Fruit fly (Drosophila melanogaster) whole organism, pupa: ENCODE measurements around the gene CG14641.

Experiments used
- CG10348 ChIP-seq: fragments of 200-800 bp; sonication (Bioruptor generic); IDR thresholded peaks from 2 replicates; pipeline ENCODE4 v1.3.6; 2022; ENCODE audit warnings: missing biosample characterization, missing genetic modification characterization
- CG12605 ChIP-seq: fragments of 200-800 bp; sonication (Bioruptor generic); IDR thresholded peaks from 2 replicates; pipeline ENCODE4 v1.3.6; 2022; ENCODE audit warnings: missing biosample characterization, missing genetic modification characterization
- CG13204 ChIP-seq: fragments of 200-800 bp; sonication (Bioruptor generic); optimal IDR thresholded peaks from 2 replicates; lab custom pipeline; 2018; ENCODE audit warnings: missing biosample characterization, mild to moderate bottlenecking, missing genetic modification characterization, moderate library complexity
- CG14655 ChIP-seq: fragments of 200-800 bp; sonication (Bioruptor generic); optimal IDR thresholded peaks from 3 replicates; lab custom pipeline; 2017; ENCODE audit warnings: mild to moderate bottlenecking, missing biosample characterization, missing genetic modification reagents, missing genetic modification characterization
- CG15710 ChIP-seq: fragments of 200-800 bp; sonication (Bioruptor generic); optimal IDR thresholded peaks from 2 replicates; lab custom pipeline; 2018; ENCODE audit warnings: missing biosample characterization, mild to moderate bottlenecking, missing genetic modification characterization, moderate library complexity
- CG17806 ChIP-seq: fragments of 200-800 bp; sonication (Bioruptor generic); optimal IDR thresholded peaks from 2 replicates; lab custom pipeline; 2018; ENCODE audit warnings: missing biosample characterization, mild to moderate bottlenecking, missing genetic modification characterization, moderate library complexity
- CG32121 ChIP-seq: fragments of 200-800 bp; sonication (Bioruptor generic); IDR thresholded peaks from 2 replicates; pipeline ENCODE4 v1.3.6; 2022; ENCODE audit warnings: missing biosample characterization, missing genetic modification characterization
- CG34367 ChIP-seq: fragments of 200-800 bp; sonication (Bioruptor generic); optimal IDR thresholded peaks from 2 replicates; lab custom pipeline; 2018; ENCODE audit warnings: missing biosample characterization, mild to moderate bottlenecking, missing genetic modification characterization
- CG4496 ChIP-seq: fragments of 200-800 bp; sonication (Bioruptor generic); IDR thresholded peaks from 3 replicates; pipeline ENCODE4 v1.3.6; 2022; ENCODE audit warnings: missing biosample characterization, missing genetic modification characterization
- CG8159 ChIP-seq: fragments of 200-800 bp; sonication (Bioruptor generic); optimal IDR thresholded peaks from 3 replicates; lab custom pipeline; 2018; ENCODE audit warnings: missing biosample characterization, mild to moderate bottlenecking, missing genetic modification characterization, moderate library complexity
- CG8301 ChIP-seq: fragments of 200-800 bp; sonication (Bioruptor generic); optimal IDR thresholded peaks from 2 replicates; lab custom pipeline; 2018; ENCODE audit warnings: missing biosample characterization, mild to moderate bottlenecking, missing genetic modification characterization
- CG9948 ChIP-seq: fragments of 200-800 bp; sonication (Bioruptor generic); optimal IDR thresholded peaks from 2 replicates; lab custom pipeline; 2018; ENCODE audit warnings: missing biosample characterization, mild to moderate bottlenecking, missing genetic modification characterization, moderate library complexity
- D1 ChIP-seq: fragments of 200-800 bp; sonication (Bioruptor generic); optimal IDR thresholded peaks from 2 replicates; lab custom pipeline; 2018; ENCODE audit warnings: missing biosample characterization, mild to moderate bottlenecking, missing genetic modification characterization, moderate library complexity
- EcR ChIP-seq: fragments of 200-800 bp; sonication (Bioruptor generic); optimal IDR thresholded peaks from 3 replicates; lab custom pipeline; 2019; ENCODE audit warnings: missing biosample characterization, missing genetic modification characterization, mild to moderate bottlenecking, moderate library complexity, missing genetic modification reagents
- Ets98B ChIP-seq: fragments of 200-800 bp; sonication (Bioruptor generic); IDR thresholded peaks from 2 replicates; pipeline ENCODE4 v1.3.6; 2022; ENCODE audit warnings: missing biosample characterization, missing genetic modification characterization
- Pif1A ChIP-seq: fragments of 200-800 bp; sonication (Bioruptor generic); optimal IDR thresholded peaks from 3 replicates; lab custom pipeline; 2016; ENCODE audit warnings: missing biosample characterization, missing genetic modification characterization
- Pif1B ChIP-seq: fragments of 200-800 bp; sonication (Bioruptor generic); optimal IDR thresholded peaks from 3 replicates; lab custom pipeline; 2016; ENCODE audit warnings: missing biosample characterization, missing genetic modification characterization
- Snoo ChIP-seq: fragments of 200-800 bp; sonication (Bioruptor generic); optimal IDR thresholded peaks from 3 replicates; lab custom pipeline; 2017; ENCODE audit warnings: missing biosample characterization, mild to moderate bottlenecking, missing genetic modification characterization, inconsistent platforms
- fd96Ca ChIP-seq: fragments of 200-800 bp; sonication (Bioruptor generic); IDR thresholded peaks from 3 replicates; pipeline ENCODE4 v1.3.6; 2022; ENCODE audit warnings: missing biosample characterization, missing genetic modification characterization
- gl ChIP-seq: fragments of 200-800 bp; sonication (Bioruptor generic); optimal IDR thresholded peaks from 2 replicates; lab custom pipeline; 2018; ENCODE audit warnings: missing biosample characterization, mild to moderate bottlenecking, missing genetic modification characterization
- rn ChIP-seq: fragments of 200-800 bp; sonication (Bioruptor generic); IDR thresholded peaks from 2 replicates; pipeline ENCODE4 v1.3.6; 2022; ENCODE audit warnings: missing biosample characterization, missing genetic modification characterization

The CG14641 gene

DNA sequence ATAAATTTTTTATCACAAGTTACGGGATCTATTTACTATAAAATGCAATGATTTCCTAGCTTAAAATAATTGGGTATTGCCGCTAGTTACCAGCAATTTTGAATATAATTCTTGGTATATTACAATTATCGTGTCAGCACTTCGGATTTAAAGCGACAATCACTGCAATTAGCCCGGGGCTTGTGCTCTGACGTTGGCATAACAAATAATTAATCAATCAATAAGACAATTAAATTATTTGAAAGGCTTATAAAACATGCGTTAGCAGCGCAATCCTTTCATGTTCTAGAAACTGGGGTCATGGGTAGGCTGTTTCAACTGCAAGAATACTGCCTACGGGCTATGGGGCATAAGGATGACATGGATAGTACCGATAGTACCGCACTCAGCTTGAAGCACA is 24.5 kb upstream of the CG14641 start, which contains the start of gene Or82a:
TSS of gene Or82a (plus strand) at position 301 of the 400 bp plus-strand sequence.
- TF ChIP-seq rn (GFP tag; lab: Robert Waterston, UW) (no peak), CG15710 (tag; lab: Kevin White, UChicago) (no peak), CG4496 (no peak), Snoo (no peak), gl (tag; lab: Kevin White, UChicago) (no peak), D1 (tag; lab: Kevin White, UChicago) (no peak), CG32121 (GFP tag; lab: Robert Waterston, UW) (no peak), CG13204 (GFP tag; lab: Kevin White, UChicago) (no peak), Pif1B (GFP tag; lab: Kevin White, UChicago) (no peak), fd96Ca (GFP tag; lab: Robert Waterston, UW) (no peak), CG8159 (tag; lab: Kevin White, UChicago) (no peak), CG8301 (tag; lab: Kevin White, UChicago) (no peak), CG17806 (tag; lab: Kevin White, UChicago) (no peak), Pif1A (GFP tag; lab: Kevin White, UChicago) (no peak), EcR (GFP tag; lab: Kevin White, UChicago) (no peak), CG34367 (tag; lab: Kevin White, UChicago) (no peak), CG12605 (GFP tag; lab: Robert Waterston, UW) (no peak), CG9948 (tag; lab: Kevin White, UChicago) (no peak)

DNA sequence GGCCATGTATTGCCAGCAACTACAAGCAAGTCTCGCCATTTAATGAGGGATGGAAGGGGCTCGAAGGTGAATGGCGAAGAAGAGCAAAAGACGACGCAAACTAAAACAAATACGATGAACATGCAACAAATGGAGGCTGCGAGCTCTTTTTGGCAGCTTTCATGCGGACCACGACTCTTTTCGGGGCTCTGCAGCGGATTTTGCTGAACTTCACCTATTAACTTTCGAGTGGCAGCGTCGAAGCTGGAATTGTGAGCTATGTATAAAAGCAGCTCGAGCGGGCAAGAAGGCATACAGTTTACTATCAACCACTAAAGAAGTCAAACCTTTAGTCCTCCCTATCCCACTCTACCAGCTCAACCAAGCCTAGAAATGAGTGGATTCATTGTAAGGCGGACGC is 22.3 kb upstream of the CG14641 start, which contains the start of gene TwdlV:
TSS of gene TwdlV (plus strand) at position 301 of the 400 bp plus-strand sequence.
- TF ChIP-seq CG15710 (tag; lab: Kevin White, UChicago): no peak
- no peak for TF ChIP-seq D1 (tag; lab: Kevin White, UChicago)
- no peak for TF ChIP-seq CG9948 (tag; lab: Kevin White, UChicago)
- no peak for TF ChIP-seq CG12605 (GFP tag; lab: Robert Waterston, UW)
- TF ChIP-seq CG4496: no peak
- no peak for TF ChIP-seq Snoo
- no peak for TF ChIP-seq CG13204 (GFP tag; lab: Kevin White, UChicago)
- TF ChIP-seq CG17806 (tag; lab: Kevin White, UChicago): no peak
- no peak for TF ChIP-seq Pif1B (GFP tag; lab: Kevin White, UChicago)
- no peak for TF ChIP-seq CG34367 (tag; lab: Kevin White, UChicago)
- no peak for TF ChIP-seq CG32121 (GFP tag; lab: Robert Waterston, UW)
- no peak for TF ChIP-seq Ets98B (GFP tag; lab: Robert Waterston, UW)
- no peak for TF ChIP-seq EcR (GFP tag; lab: Kevin White, UChicago)
- TF ChIP-seq CG8301 (tag; lab: Kevin White, UChicago): no peak
- no peak for TF ChIP-seq CG8159 (tag; lab: Kevin White, UChicago)
- no peak for TF ChIP-seq rn (GFP tag; lab: Robert Waterston, UW)
- no peak for TF ChIP-seq CG10348
- no peak for TF ChIP-seq CG14655 (GFP tag; lab: Kevin White, UChicago)

DNA sequence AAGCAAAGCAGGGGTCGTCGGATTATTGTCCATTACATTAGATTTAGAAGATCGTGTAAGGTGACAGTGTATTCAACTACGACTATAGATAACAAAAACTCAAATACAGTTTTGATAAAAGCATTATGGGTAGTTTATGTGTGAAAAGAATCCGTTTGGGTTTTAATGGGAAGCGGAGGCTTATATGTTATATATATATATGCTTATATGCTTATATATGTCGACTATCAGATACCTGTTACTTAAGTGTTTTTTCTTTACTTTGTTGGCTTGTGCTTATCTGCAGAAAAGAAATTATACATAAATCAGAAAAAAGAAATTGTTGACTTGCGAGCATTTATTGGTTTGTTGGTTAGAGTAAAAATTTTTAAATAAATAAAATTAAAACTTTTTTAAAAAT is 20.8 kb upstream of the CG14641 start, which contains the start of gene CG14644:
TSS of gene CG14644 (minus strand) at position 101 of the 400 bp plus-strand sequence.
- TF ChIP-seq EcR (GFP tag; lab: Kevin White, UChicago): no peak
- no peak for TF ChIP-seq D1 (tag; lab: Kevin White, UChicago)
- no peak for TF ChIP-seq Pif1B (GFP tag; lab: Kevin White, UChicago)
- no peak for TF ChIP-seq Snoo
- TF ChIP-seq CG8159 (tag; lab: Kevin White, UChicago): no peak
- TF ChIP-seq CG13204 (GFP tag; lab: Kevin White, UChicago): no peak
- TF ChIP-seq CG8301 (tag; lab: Kevin White, UChicago): no peak
- no peak for TF ChIP-seq CG17806 (tag; lab: Kevin White, UChicago)
- TF ChIP-seq CG12605 (GFP tag; lab: Robert Waterston, UW): no peak
- no peak for TF ChIP-seq gl (tag; lab: Kevin White, UChicago)
- TF ChIP-seq CG14655 (GFP tag; lab: Kevin White, UChicago): no peak
- no peak for TF ChIP-seq CG10348
- TF ChIP-seq fd96Ca (GFP tag; lab: Robert Waterston, UW): no peak
- no peak for TF ChIP-seq CG4496
- TF ChIP-seq Pif1A (GFP tag; lab: Kevin White, UChicago): no peak
- TF ChIP-seq, all 21 proteins: peak for 0

DNA sequence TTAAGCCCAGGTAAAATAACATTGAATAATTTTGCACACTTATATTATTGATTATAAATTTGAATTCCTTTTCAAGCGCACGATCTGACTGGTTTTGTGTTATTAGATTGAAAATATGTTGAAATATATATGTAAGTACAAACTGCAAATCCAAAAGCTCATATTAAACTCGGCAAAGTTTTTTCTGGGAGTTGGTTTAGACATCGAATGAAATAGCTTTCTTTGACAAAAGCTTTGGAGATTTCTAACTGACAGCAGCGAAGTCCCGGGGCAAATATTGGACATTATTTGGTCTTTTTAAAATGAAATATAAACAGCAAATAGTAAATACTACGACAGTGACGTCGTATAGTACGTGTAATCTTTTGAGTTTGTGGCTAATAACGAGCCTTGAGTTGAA is 19.1 kb upstream of the CG14641 start, which contains the start of gene TwdlG:
TSS of gene TwdlG (minus strand) at position 101 of the 400 bp plus-strand sequence.
- no peak for TF ChIP-seq Snoo
- no peak for TF ChIP-seq D1 (tag; lab: Kevin White, UChicago)
- TF ChIP-seq CG15710 (tag; lab: Kevin White, UChicago): no peak
- no peak for TF ChIP-seq CG14655 (GFP tag; lab: Kevin White, UChicago)
- no peak for TF ChIP-seq CG9948 (tag; lab: Kevin White, UChicago)
- TF ChIP-seq Ets98B (GFP tag; lab: Robert Waterston, UW): no peak
- no peak for TF ChIP-seq rn (GFP tag; lab: Robert Waterston, UW)
- TF ChIP-seq CG10348: no peak
- TF ChIP-seq CG34367 (tag; lab: Kevin White, UChicago): no peak
- no peak for TF ChIP-seq CG12605 (GFP tag; lab: Robert Waterston, UW)
- no peak for TF ChIP-seq CG8159 (tag; lab: Kevin White, UChicago)
- no peak for TF ChIP-seq EcR (GFP tag; lab: Kevin White, UChicago)
- no peak for TF ChIP-seq CG17806 (tag; lab: Kevin White, UChicago)
- TF ChIP-seq Pif1A (GFP tag; lab: Kevin White, UChicago): no peak
- no peak for TF ChIP-seq CG4496
- TF ChIP-seq CG13204 (GFP tag; lab: Kevin White, UChicago): no peak
- TF ChIP-seq Pif1B (GFP tag; lab: Kevin White, UChicago): no peak
- no peak for TF ChIP-seq gl (tag; lab: Kevin White, UChicago)

DNA sequence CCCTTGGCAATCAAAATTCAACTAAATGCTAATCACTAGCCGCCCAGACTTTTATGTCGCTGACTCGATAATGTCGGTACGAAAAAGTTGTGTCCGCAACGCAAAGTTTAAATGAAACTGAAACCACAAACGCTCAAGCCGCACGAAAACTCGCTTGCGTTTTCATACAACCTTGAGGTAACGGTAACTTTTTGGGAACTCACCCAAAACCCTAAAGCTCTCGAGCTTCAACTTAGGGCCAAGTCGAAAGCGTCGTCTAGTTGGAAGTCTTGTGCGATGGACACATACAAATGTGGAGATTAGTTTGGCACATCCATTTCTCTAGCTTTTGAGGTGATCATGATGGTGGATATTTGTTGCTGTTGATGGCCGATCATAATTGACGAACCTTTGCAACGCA is 17.8 kb upstream of the CG14641 start:
- TF ChIP-seq CG17806 (tag; lab: Kevin White, UChicago): no peak
- no peak for TF ChIP-seq CG15710 (tag; lab: Kevin White, UChicago)
- no peak for TF ChIP-seq CG13204 (GFP tag; lab: Kevin White, UChicago)
- no peak for TF ChIP-seq CG12605 (GFP tag; lab: Robert Waterston, UW)
- TF ChIP-seq CG8159 (tag; lab: Kevin White, UChicago): no peak
- TF ChIP-seq Pif1B (GFP tag; lab: Kevin White, UChicago): no peak
- TF ChIP-seq fd96Ca (GFP tag; lab: Robert Waterston, UW): no peak
- TF ChIP-seq rn (GFP tag; lab: Robert Waterston, UW): no peak
